Fruit fly (Drosophila melanogaster): Measurements from ENCODE around the gene Ggt-1.

The Ggt-1 gene

DNA sequence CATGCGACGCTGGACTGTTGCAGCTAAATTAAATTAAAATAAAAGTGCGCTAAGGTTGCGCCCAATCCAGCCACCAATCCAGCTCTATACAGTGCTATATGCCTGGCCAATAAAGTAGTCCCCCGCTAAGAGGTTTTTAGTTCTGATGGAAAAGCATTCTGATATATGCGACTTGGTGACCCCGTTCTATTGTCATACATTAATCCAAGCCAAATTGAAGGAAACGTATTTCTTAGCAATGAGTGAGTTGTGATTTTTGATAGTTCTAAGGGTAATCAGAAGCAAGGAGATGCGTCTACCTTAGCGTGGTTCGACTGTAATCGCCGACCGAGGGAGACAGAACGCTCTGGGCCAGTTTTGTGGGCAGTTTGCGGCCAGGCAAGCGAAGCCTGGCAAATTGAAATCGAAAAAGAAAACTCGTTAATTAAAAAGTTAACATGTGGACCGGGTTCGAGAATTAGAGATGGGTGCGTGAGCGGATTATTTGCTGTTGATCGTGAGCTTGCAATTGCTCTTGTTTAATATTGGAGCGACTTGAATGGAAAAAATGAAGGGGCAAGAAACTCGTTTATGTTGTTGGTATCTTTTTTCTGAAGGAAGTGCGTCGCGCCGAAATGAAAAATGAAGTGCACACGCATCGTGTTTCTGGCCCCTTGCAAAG is 26.0 kb upstream of the Ggt-1 start:
- TF ChIP-seq row (GFP tag; IDR thresholded peaks at IDR 0.05) = peak; percentile 46
- peak; percentile 3 for TF ChIP-seq CG2712 (tag; optimal IDR thresholded peaks at IDR 0.05)
- no peak for TF ChIP-seq Blimp-1 (GFP tag; optimal IDR thresholded peaks at IDR 0.05)
- no peak for TF ChIP-seq CG2116 (GFP tag; optimal IDR thresholded peaks at IDR 0.05)
- TF ChIP-seq Chrac-16 (GFP tag; optimal IDR thresholded peaks at IDR 0.05) = no peak
- TF ChIP-seq Hr78 (GFP tag; optimal IDR thresholded peaks at IDR 0.05) = no peak
- TF ChIP-seq Mes4 (GFP tag; optimal IDR thresholded peaks at IDR 0.05) = no peak
- no peak for TF ChIP-seq CG9817 (tag; optimal IDR thresholded peaks at IDR 0.05)
- peak; percentile 29; the same call in 1 of the 2 replicates for TF ChIP-seq Drgx (GFP tag; IDR thresholded peaks at IDR 0.05)
- TF ChIP-seq H2.0 (GFP tag; IDR thresholded peaks at IDR 0.05) = no peak
- TF ChIP-seq Dll (GFP tag; IDR thresholded peaks at IDR 0.05; ENCODE audit: partially characterized antibody) = 0 out of 4 replicates have a peak, but pooled peaks have one; percentile 31
- no peak for TF ChIP-seq HHEX (GFP tag; optimal IDR thresholded peaks at IDR 0.05)
- no peak for TF ChIP-seq schlank (tag; optimal IDR thresholded peaks at IDR 0.05)
- no peak for TF ChIP-seq run (tag; optimal IDR thresholded peaks at IDR 0.05)
- TF ChIP-seq Nf-YB (GFP tag; optimal IDR thresholded peaks at IDR 0.05) = no peak
- no peak for TF ChIP-seq Myb (GFP tag; optimal IDR thresholded peaks at IDR 0.05)
- TF ChIP-seq lmd (GFP tag; IDR thresholded peaks at IDR 0.05) = no peak
- TF ChIP-seq E2f2 (GFP tag; IDR thresholded peaks at IDR 0.05) = no peak
- no peak for TF ChIP-seq chm (GFP tag; IDR thresholded peaks at IDR 0.05)
- no peak for TF ChIP-seq CG17361 (GFP tag; IDR thresholded peaks at IDR 0.05)
- no peak for TF ChIP-seq Dad (GFP tag; optimal IDR thresholded peaks at IDR 0.05)
- TF ChIP-seq her (GFP tag; optimal IDR thresholded peaks at IDR 0.05) = no peak
- peak; percentile 0 for TF ChIP-seq nom (GFP tag; optimal IDR thresholded peaks at IDR 0.05)
- TF ChIP-seq grau (tag; optimal IDR thresholded peaks at IDR 0.05) = peak; percentile 65
- TF ChIP-seq sim (GFP tag; IDR thresholded peaks at IDR 0.05) = no peak
- peak; percentile 39 for TF ChIP-seq lbe (GFP tag; optimal IDR thresholded peaks at IDR 0.05)
- TF ChIP-seq CG8765 (GFP tag; IDR thresholded peaks at IDR 0.05) = no peak
- no peak for TF ChIP-seq CG8281 (tag; optimal IDR thresholded peaks at IDR 0.05)
- TF ChIP-seq CG8089 (GFP tag; optimal IDR thresholded peaks at IDR 0.05) = no peak
- TF ChIP-seq org-1 (GFP tag; optimal IDR thresholded peaks at IDR 0.05) = no peak
- no peak for TF ChIP-seq da (GFP tag; optimal IDR thresholded peaks at IDR 0.05)

DNA sequence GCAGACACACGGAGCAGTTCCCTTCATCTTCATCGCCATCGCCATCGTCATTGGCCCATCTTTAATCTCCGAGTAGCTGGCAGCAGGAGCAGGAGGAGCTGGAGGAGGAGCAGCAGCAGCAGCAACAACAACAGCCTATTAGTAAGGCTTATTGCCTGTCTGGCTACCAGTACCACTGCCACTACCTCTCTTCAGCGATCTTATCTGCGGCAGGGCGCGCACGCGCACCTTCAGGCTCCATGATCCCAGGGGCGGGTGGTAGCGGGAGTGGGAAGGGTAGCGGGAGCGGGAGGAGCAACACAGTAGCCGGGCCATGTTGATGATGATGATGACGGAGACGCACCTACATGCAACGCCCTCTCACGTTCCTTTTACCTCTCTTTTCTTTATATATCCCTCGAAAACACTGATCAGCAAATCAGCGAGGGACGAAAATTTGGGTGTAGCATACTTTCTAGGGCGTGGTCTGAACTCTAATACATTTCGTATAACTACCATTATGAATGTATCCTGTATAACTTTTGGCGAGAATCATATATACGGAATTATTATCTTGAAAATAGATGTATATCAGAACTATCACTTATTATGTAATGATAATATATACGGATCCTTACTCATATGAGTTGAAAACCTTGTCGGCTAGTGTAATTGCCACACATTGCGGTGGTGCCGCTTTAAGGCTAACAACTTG is 24.9 kb upstream of the Ggt-1 start:
- no peak for TF ChIP-seq pzg (GFP tag; optimal IDR thresholded peaks at IDR 0.05)
- TF ChIP-seq Pdp1 (GFP tag; optimal IDR thresholded peaks at IDR 0.05) = peak in 1 of 2 experiments; percentile 6
- TF ChIP-seq salm (tag; optimal IDR thresholded peaks at IDR 0.05) = no peak
- peak; percentile 7 for TF ChIP-seq sens (GFP tag)
- no peak for TF ChIP-seq CG2875 (GFP tag; optimal IDR thresholded peaks at IDR 0.05)
- TF ChIP-seq crol (GFP tag; IDR thresholded peaks at IDR 0.05) = 0 out of 2 replicates have a peak, but pooled peaks have one; percentile 33
- no peak for TF ChIP-seq CG34224 (GFP tag; IDR thresholded peaks at IDR 0.05; ENCODE audit: partially characterized antibody)
- no peak for TF ChIP-seq D19B (GFP tag; optimal IDR thresholded peaks at IDR 0.05)
- no peak for TF ChIP-seq Drgx (GFP tag; IDR thresholded peaks at IDR 0.05)
- TF ChIP-seq CG4360 (GFP tag; IDR thresholded peaks at IDR 0.05) = peak; percentile 55; the same call in 1 of the 2 replicates
- TF ChIP-seq h (optimal IDR thresholded peaks at IDR 0.05) = no peak

Data from whole organism, embryonic.